Fruit fly (Drosophila melanogaster): Measurements from ENCODE around the gene Ucp4B.

Ucp4B gene

DNA sequence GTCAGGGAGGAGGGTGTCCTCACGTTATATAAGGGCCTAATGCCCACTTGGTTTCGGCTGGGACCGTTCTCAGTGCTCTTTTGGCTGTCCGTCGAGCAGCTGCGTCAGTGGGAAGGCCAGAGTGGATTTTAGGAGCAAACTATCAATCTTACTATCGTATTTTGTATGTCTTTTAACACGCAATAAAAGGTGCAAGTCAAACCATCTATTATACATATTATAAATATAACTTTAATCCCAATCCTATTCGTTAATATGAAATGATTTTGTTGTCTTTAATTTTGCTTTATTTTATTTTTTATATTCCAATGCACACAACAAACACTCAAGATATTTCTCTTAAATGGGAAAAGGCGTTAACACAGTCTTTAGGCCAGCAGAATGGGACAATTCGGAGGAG lies at the start of gene Ucp4B:
Ucp4B (plus strand) TSS at position 301 of the 400 bp plus-strand sequence.
- no peak for TF ChIP-seq Sin3A (optimal IDR thresholded peaks at IDR 0.05)
- TF ChIP-seq Myc (optimal IDR thresholded peaks at IDR 0.05) = no peak
- no peak for TF ChIP-seq ttk (optimal IDR thresholded peaks at IDR 0.05)
- TF ChIP-seq insv (optimal IDR thresholded peaks at IDR 0.05) = no peak
- TF ChIP-seq h (optimal IDR thresholded peaks at IDR 0.05) = no peak
- TF ChIP-seq psq (optimal IDR thresholded peaks at IDR 0.05) = no peak

dm6 chr2L:5923603-5924138 lies 46.0 kb upstream of the Ucp4B start, which contains the start of gene CG9016:
CG9016 (minus strand) TSS chr2L:5923653.
- TF ChIP-seq insv (optimal IDR thresholded peaks at IDR 0.05) = no peak
- no peak for TF ChIP-seq Sin3A (optimal IDR thresholded peaks at IDR 0.05)
- TF ChIP-seq psq (optimal IDR thresholded peaks at IDR 0.05) = no peak
- no peak for TF ChIP-seq ttk (optimal IDR thresholded peaks at IDR 0.05)
- TF ChIP-seq Myc (optimal IDR thresholded peaks at IDR 0.05) = no peak
- TF ChIP-seq h (optimal IDR thresholded peaks at IDR 0.05) = no peak

dm6 chr2L:5925164-5925563 lies 44.5 kb upstream of the Ucp4B start:
- TF ChIP-seq h (optimal IDR thresholded peaks at IDR 0.05) (no peak), Sin3A (optimal IDR thresholded peaks at IDR 0.05) (no peak), Myc (optimal IDR thresholded peaks at IDR 0.05) (no peak), psq (optimal IDR thresholded peaks at IDR 0.05) (no peak), ttk (optimal IDR thresholded peaks at IDR 0.05) (no peak), insv (optimal IDR thresholded peaks at IDR 0.05) (no peak)

- no peak for TF ChIP-seq insv (optimal IDR thresholded peaks at IDR 0.05)
These were observed 44.0 kb upstream of the Ucp4B start, which contains the start of gene dsf for dm6 chr2L:5925637-5926036. dsf (plus strand) TSS chr2L:5925937.

DNA sequence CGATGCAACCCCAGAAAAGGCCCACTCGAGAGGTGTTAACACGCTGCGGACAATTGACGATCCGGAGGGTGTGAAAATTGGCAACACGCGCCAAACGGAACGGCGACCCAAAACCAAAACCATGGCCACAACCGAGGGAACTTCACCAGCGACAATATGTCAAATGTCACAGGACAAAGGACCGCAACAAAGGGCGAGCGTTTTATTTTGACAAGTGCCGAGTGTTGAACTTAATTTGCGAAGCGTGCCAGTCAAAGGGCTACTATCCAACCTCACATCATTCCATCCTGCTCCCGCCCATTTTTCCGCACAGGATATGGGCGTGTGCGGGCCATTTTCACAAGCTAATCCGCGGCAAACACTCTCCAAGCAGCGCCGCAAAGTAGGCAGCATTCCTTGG lies 42.3 kb upstream of the Ucp4B start:
- TF ChIP-seq Sin3A (optimal IDR thresholded peaks at IDR 0.05) = no peak
- no peak for TF ChIP-seq ttk (optimal IDR thresholded peaks at IDR 0.05)
- TF ChIP-seq Myc (optimal IDR thresholded peaks at IDR 0.05) = no peak
- no peak for TF ChIP-seq insv (optimal IDR thresholded peaks at IDR 0.05)
- no peak for TF ChIP-seq h (optimal IDR thresholded peaks at IDR 0.05)
- TF ChIP-seq psq (optimal IDR thresholded peaks at IDR 0.05) = no peak

- TF ChIP-seq Sin3A (optimal IDR thresholded peaks at IDR 0.05) (no peak), Myc (optimal IDR thresholded peaks at IDR 0.05) (no peak), psq (optimal IDR thresholded peaks at IDR 0.05) (no peak), insv (optimal IDR thresholded peaks at IDR 0.05) (no peak), ttk (optimal IDR thresholded peaks at IDR 0.05) (no peak), h (optimal IDR thresholded peaks at IDR 0.05) (no peak)
These were observed 26.2 kb upstream of the Ucp4B start, which contains the start of the genes Sfp26Ad and Gpdh1 for dm6 chr2L:5943229-5944078. Sfp26Ad (minus strand) TSS chr2L:5943304. Gpdh1 (plus strand) TSS chr2L:5943643.

DNA sequence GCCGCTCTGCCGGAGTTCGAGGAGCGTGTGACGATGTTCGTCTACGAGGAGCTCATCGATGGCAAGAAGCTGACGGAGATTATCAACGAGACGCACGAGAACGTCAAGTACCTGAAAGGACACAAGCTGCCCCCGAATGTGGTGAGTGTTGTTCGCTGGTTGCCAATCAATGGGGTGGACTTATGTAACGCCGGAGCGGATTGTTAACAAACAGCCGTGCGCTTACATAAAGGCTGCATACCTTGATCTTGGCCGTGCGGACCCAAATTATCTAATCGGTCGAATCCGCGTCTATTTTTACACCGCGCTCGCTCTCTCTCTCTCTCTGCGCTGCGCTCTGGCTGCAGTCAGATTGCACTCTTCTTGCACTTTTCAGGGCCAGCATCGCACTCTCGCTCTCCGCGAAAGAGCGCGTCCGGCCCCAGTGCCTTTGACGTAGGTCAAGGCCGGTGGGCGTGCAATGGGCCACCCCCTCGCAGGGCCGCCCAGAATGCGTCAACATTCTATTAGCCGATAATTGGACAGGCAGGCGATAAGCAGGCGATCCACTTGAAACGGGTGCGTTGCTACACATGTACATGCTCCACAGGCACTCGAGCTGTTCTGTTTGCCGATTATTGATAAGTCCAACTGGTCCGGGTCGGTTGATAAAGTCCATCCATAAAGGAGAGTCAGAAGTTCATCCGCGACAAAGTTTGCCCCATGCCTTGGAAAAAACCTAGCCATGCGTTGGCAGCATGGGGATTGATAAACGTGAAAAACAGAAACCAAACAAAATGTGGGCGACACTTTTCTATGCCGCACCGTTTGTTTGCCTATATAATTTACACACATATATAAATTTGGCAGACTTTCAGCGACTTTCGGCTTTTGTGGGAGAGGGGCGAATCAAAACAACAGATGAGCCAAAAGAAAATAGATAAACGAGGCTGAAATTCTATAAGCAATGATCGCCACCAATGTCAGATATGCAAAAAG lies 25.1 kb upstream of the Ucp4B start:
- TF ChIP-seq Sin3A (optimal IDR thresholded peaks at IDR 0.05) (no peak), Myc (optimal IDR thresholded peaks at IDR 0.05) (no peak), insv (optimal IDR thresholded peaks at IDR 0.05) (no peak), h (optimal IDR thresholded peaks at IDR 0.05) (no peak), psq (optimal IDR thresholded peaks at IDR 0.05) (no peak), ttk (optimal IDR thresholded peaks at IDR 0.05) (no peak)

DNA sequence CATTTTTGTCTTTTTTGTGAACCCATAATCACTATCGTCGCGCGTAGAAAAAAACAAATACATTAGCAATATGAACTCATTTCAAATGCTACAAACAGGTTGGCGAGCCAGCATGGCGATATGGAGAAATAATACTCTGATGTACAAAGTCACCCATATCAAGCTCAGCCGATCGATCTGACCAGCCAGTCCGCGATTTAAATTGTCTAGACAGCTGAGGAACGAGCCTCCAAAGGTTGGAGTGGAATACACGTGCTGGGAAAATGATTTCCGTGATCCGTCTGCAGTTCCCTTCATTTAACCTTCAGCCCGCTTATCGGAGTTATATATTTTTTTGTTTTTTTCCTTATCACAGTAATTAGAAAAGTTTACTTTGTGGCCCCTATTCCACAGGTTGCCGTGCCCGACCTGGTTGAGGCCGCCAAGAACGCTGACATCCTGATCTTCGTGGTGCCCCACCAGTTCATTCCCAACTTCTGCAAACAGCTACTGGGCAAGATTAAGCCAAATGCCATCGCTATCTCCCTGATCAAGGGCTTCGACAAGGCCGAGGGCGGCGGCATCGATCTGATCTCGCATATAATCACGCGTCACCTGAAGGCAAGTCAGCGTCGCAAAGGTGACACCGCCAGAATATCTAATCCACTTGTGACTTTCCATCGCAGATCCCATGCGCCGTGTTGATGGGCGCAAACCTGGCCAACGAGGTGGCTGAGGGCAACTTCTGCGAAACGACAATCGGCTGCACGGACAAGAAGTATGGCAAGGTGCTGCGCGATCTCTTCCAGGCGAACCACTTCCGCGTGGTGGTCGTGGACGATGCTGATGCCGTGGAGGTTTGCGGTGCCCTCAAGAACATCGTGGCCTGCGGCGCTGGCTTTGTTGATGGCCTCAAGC lies 23.8 kb upstream of the Ucp4B start:
- no peak for TF ChIP-seq Myc (optimal IDR thresholded peaks at IDR 0.05)
- no peak for TF ChIP-seq insv (optimal IDR thresholded peaks at IDR 0.05)
- no peak for TF ChIP-seq ttk (optimal IDR thresholded peaks at IDR 0.05)

- TF ChIP-seq Myc (optimal IDR thresholded peaks at IDR 0.05) (no peak), psq (optimal IDR thresholded peaks at IDR 0.05) (no peak), h (optimal IDR thresholded peaks at IDR 0.05) (no peak), insv (optimal IDR thresholded peaks at IDR 0.05) (no peak), Sin3A (optimal IDR thresholded peaks at IDR 0.05) (no peak), ttk (optimal IDR thresholded peaks at IDR 0.05) (no peak)
These were observed 22.9 kb upstream of the Ucp4B start for dm6 chr2L:5946728-5947127.

- TF ChIP-seq h (optimal IDR thresholded peaks at IDR 0.05) (no peak), insv (optimal IDR thresholded peaks at IDR 0.05) (no peak), Sin3A (optimal IDR thresholded peaks at IDR 0.05) (no peak), Myc (optimal IDR thresholded peaks at IDR 0.05) (no peak), ttk (optimal IDR thresholded peaks at IDR 0.05) (no peak), psq (optimal IDR thresholded peaks at IDR 0.05) (no peak)
These were observed 22.2 kb upstream of the Ucp4B start for dm6 chr2L:5947504-5947903.
